Fruit fly (Drosophila melanogaster) whole organism, adult: ENCODE measurements around the gene Dip-B.

Source experiments
- CG5204 ChIP-seq: fragments of 200-800 bp; sonication (Bioruptor generic); optimal IDR thresholded peaks from 2 replicates; lab custom pipeline; 2016; ENCODE audit warnings: missing biosample characterization, missing genetic modification characterization
- Mnt ChIP-seq: fragments of 200-800 bp; sonication (Bioruptor generic); optimal IDR thresholded peaks from 2 replicates; lab custom pipeline; 2016; ENCODE audit warnings: missing biosample characterization, mild to moderate bottlenecking, missing genetic modification characterization
- cnc ChIP-seq, 2 experiments: fragments of >200 bp; optimal IDR thresholded peaks; 2 replicates each; lab custom pipeline; 2017
- kay ChIP-seq: fragments of 200-800 bp; sonication (Bioruptor generic); peaks from one replicate; lab custom pipeline; 2016; ENCODE audit warnings: missing biosample characterization, missing genetic modification characterization, borderline replicate concordance

DNA sequence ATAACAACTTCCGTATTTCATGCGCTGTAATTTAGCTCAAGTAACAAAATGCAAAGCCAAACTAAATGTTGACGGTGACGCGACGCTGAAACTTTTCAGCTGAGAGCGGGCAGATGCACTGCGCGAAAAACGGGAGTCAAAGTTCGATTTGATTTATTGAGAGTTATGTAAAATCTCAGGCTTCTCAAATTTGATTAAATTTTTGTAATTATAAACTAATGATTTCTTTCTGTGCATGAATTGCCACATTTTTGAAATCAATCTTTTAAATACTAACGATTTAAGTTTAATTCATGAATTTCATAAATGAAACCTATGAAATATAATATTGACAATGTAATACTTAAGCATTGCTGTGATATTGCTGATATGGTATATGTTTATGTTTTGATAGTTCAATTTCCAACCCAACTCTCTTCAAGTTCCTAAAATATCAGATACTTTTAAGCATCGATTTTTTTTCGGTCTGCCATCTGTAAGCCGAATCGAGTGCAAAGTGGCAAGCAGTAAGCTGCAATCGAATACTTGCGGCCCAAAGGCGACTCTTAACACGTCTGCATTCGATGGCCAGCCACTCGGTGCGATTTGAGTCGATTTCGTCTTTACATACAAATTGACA lies 40.6 kb downstream of the Dip-B start:
- no peak for TF ChIP-seq cnc (optimal IDR thresholded peaks at IDR 0.05; lab: Kevin White, UChicago)
- TF ChIP-seq kay (GFP tag; lab: Kevin White, UChicago): no peak
- TF ChIP-seq CG5204 (GFP tag; lab: Kevin White, UChicago): no peak
- no peak for TF ChIP-seq Mnt
